Fruit fly (Drosophila melanogaster): ENCODE measurements around the gene amd.
A peak's percentile ranks its signal among the peaks of the same experiment; 100 is the strongest.

amd gene

dm6 chr2L:19069548-19070145 lies 40.3 kb upstream of the amd start, which contains the start of gene CG10702:
TSS of gene CG10702 (minus strand) at chr2L:19069851.
- TF ChIP-seq Hr39 (GFP tag; optimal IDR thresholded peaks at IDR 0.05) (peak; percentile 1), CG3919 (GFP tag; optimal IDR thresholded peaks at IDR 0.05) (no peak), CG7368 (GFP tag; optimal IDR thresholded peaks at IDR 0.05) (no peak), CG32006 (GFP tag; optimal IDR thresholded peaks at IDR 0.05) (peak; percentile 47), eg (GFP tag; IDR thresholded peaks at IDR 0.05) (peak; percentile 55; the same call in 2 of the 3 replicates), vri (GFP tag; optimal IDR thresholded peaks at IDR 0.05) (no peak), Hr4 (GFP tag; optimal IDR thresholded peaks at IDR 0.05) (no peak), Eip78C (GFP tag) (peak; percentile 74)

dm6 chr2L:19071713-19072112 lies 38.2 kb upstream of the amd start:
- TF ChIP-seq Sox14 (GFP tag; optimal IDR thresholded peaks at IDR 0.05) (no peak), CG6808 (GFP tag; optimal IDR thresholded peaks at IDR 0.05) (no peak), lz (GFP tag; optimal IDR thresholded peaks at IDR 0.05) (peak; percentile 5), CG32006 (GFP tag; optimal IDR thresholded peaks at IDR 0.05) (no peak), CG3032 (tag; optimal IDR thresholded peaks at IDR 0.05) (no peak), CG34406 (GFP tag; optimal IDR thresholded peaks at IDR 0.05) (no peak), Eip93F (GFP tag; optimal IDR thresholded peaks at IDR 0.05) (no peak), acj6 (GFP tag; optimal IDR thresholded peaks at IDR 0.05) (no peak), CG11902 (GFP tag; optimal IDR thresholded peaks at IDR 0.05) (no peak), svp (GFP tag) (peak; percentile 62), cyc (GFP tag; optimal IDR thresholded peaks at IDR 0.05) (no peak), CG10669 (GFP tag; optimal IDR thresholded peaks at IDR 0.05) (no peak), CG15336 (GFP tag; IDR thresholded peaks at IDR 0.05) (no peak), CG6163 (GFP tag; IDR thresholded peaks at IDR 0.05) (no peak), CG6854 (GFP tag; optimal IDR thresholded peaks at IDR 0.05) (no peak), Eip78C (GFP tag) (peak; percentile 56), Hr4 (GFP tag; optimal IDR thresholded peaks at IDR 0.05) (no peak), CG10631 (GFP tag; optimal IDR thresholded peaks at IDR 0.05) (no peak), CG4318 (GFP tag; optimal IDR thresholded peaks at IDR 0.05) (no peak), CG9139 (GFP tag; optimal IDR thresholded peaks at IDR 0.05) (no peak), CG8319 (GFP tag; optimal IDR thresholded peaks at IDR 0.05) (no peak), CG6792 (GFP tag; optimal IDR thresholded peaks at IDR 0.05) (no peak), fd85E (GFP tag; optimal IDR thresholded peaks at IDR 0.05) (no peak), Hr38 (GFP tag; optimal IDR thresholded peaks at IDR 0.05) (no peak), fd59A (GFP tag; optimal IDR thresholded peaks at IDR 0.05) (no peak), Lpt (GFP tag; optimal IDR thresholded peaks at IDR 0.05) (no peak), Blimp-1 (GFP tag; optimal IDR thresholded peaks at IDR 0.05) (no peak), salr (GFP tag; optimal IDR thresholded peaks at IDR 0.05) (no peak), Hr39 (GFP tag; optimal IDR thresholded peaks at IDR 0.05) (peak; percentile 9), CG3919 (GFP tag; optimal IDR thresholded peaks at IDR 0.05) (no peak), Met (GFP tag; optimal IDR thresholded peaks at IDR 0.05) (peak; percentile 25), ss (GFP tag; optimal IDR thresholded peaks at IDR 0.05) (no peak), OdsH (GFP tag; optimal IDR thresholded peaks at IDR 0.05) (no peak), vri (GFP tag; optimal IDR thresholded peaks at IDR 0.05) (no peak), dsx (GFP tag; optimal IDR thresholded peaks at IDR 0.05; ENCODE audit: poor library complexity, severe bottlenecking) (peak; percentile 82), CG16779 (tag; optimal IDR thresholded peaks at IDR 0.05) (no peak), CG8632 (GFP tag; optimal IDR thresholded peaks at IDR 0.05) (no peak), CG8119 (GFP tag; IDR thresholded peaks at IDR 0.05) (no peak), CG31627 (GFP tag; optimal IDR thresholded peaks at IDR 0.05) (no peak), Eip75B (GFP tag; optimal IDR thresholded peaks at IDR 0.05) (no peak), CG11294 (GFP tag; IDR thresholded peaks at IDR 0.05) (no peak), dac (GFP tag; optimal IDR thresholded peaks at IDR 0.05) (no peak), pdm3 (GFP tag; optimal IDR thresholded peaks at IDR 0.05) (no peak), fkh (GFP tag; optimal IDR thresholded peaks at IDR 0.05) (no peak), Sox15 (GFP tag; optimal IDR thresholded peaks at IDR 0.05) (no peak), CG11762 (GFP tag; optimal IDR thresholded peaks at IDR 0.05; ENCODE audit: insufficient read depth) (no peak), CG7368 (GFP tag; optimal IDR thresholded peaks at IDR 0.05) (no peak), Gug (GFP tag; IDR thresholded peaks at IDR 0.05) (no peak)
